Worm (Caenorhabditis elegans) whole organism, midembryonic: ENCODE measurements around the gene Y17G7B.18.

ENCODE experiments used
- cog-1 ChIP-seq: sonication (generic microtip); optimal IDR thresholded peaks from 2 replicates; lab custom pipeline; 2016; ENCODE audit warnings: missing genetic modification characterization, missing compliant biosample characterization
- flt-1 ChIP-seq: fragments of 200-800 bp; sonication (Bioruptor generic); IDR thresholded peaks from 2 replicates; pipeline ENCODE4 v1.3.6; 2022; ENCODE audit warnings: missing genetic modification characterization, missing compliant biosample characterization
- klf-2 ChIP-seq: fragments of 200-800 bp; sonication (Bioruptor generic); conservative IDR thresholded peaks from 2 replicates; pipeline ENCODE4 v1.3.6; 2022; ENCODE audit warnings: missing genetic modification reagents, missing genetic modification characterization, missing compliant biosample characterization
- med-1 ChIP-seq: sonication (generic microtip); optimal IDR thresholded peaks from 2 replicates; lab custom pipeline; 2017; ENCODE audit warnings: missing genetic modification characterization, mild to moderate bottlenecking, missing compliant biosample characterization, antibody characterized with exemption, missing genetic modification reagents; ENCODE audit not compliant: insufficient read depth
- ref-1 ChIP-seq: fragments of 200-800 bp; sonication (Bioruptor generic); conservative IDR thresholded peaks from 2 replicates; pipeline ENCODE4 v1.3.6; 2022; ENCODE audit warnings: missing genetic modification reagents, missing genetic modification characterization, missing compliant biosample characterization
- ztf-23 ChIP-seq: fragments of 200-800 bp; sonication (Bioruptor generic); IDR thresholded peaks from 2 replicates; pipeline ENCODE4 v1.3.6; 2022; ENCODE audit warnings: missing genetic modification reagents, missing genetic modification characterization, missing compliant biosample characterization

DNA sequence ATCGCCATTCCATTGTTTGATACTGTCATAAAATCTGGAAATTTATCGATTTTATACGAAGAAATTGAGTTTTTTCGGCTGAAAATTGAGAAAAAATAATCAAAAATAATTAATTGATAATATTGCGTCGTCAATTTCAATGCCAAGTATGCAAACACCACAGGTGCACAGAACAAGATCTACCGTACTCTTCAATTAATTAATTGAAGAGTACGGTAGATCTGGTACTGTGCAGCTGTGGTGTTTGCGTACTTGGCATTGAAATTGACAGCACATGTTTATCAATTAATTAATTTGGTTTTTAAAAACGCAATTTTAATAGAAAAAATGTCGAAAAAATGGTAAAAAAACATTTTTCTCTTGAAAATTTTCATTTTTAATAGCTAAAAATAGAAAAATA is 18.8 kb downstream of the Y17G7B.18 start, which contains the start of gene cnt-1:
- no peak for TF ChIP-seq ref-1 (GFP tag; lab: Robert Waterston, UW)
- no peak for TF ChIP-seq med-1 (GFP tag; lab: Kevin White, UChicago)
- TF ChIP-seq flt-1 (GFP tag; lab: Robert Waterston, UW): no peak
- TF ChIP-seq cog-1 (tag; lab: Kevin White, UChicago): no peak
- no peak for TF ChIP-seq klf-2 (GFP tag; lab: Robert Waterston, UW)
- no peak for TF ChIP-seq ztf-23
